Fruit fly (Drosophila melanogaster) whole organism, embryonic: ENCODE measurements around the gene CG1999.

Experiments
- Asciz ChIP-seq: fragments of 200-800 bp; sonication (Bioruptor generic); optimal IDR thresholded peaks from 2 replicates; lab custom pipeline; 2017; ENCODE audit warnings: missing biosample characterization, mild to moderate bottlenecking, missing genetic modification characterization, missing genetic modification reagents
- Bteb2 ChIP-seq: fragments of 200-800 bp; sonication (Bioruptor generic); optimal IDR thresholded peaks from 2 replicates; lab custom pipeline; 2016; ENCODE audit warnings: missing biosample characterization, missing genetic modification characterization
- CG10209 ChIP-seq: fragments of 200-800 bp; sonication (Bioruptor generic); optimal IDR thresholded peaks from 3 replicates; lab custom pipeline; 2017; ENCODE audit warnings: missing biosample characterization, mild to moderate bottlenecking, missing genetic modification characterization, missing genetic modification reagents
- CG10543 ChIP-seq: fragments of 200-800 bp; sonication (Bioruptor generic); optimal IDR thresholded peaks from 3 replicates; lab custom pipeline; 2017; ENCODE audit warnings: missing biosample characterization, mild to moderate bottlenecking, missing genetic modification characterization, moderate library complexity
- CG11723 ChIP-seq: fragments of 200-800 bp; sonication (Bioruptor generic); optimal IDR thresholded peaks from 2 replicates; lab custom pipeline; 2017; ENCODE audit warnings: missing biosample characterization, mild to moderate bottlenecking, missing genetic modification characterization
- CG12104 ChIP-seq: fragments of 200-800 bp; sonication (Bioruptor generic); optimal IDR thresholded peaks from 3 replicates; lab custom pipeline; 2016; ENCODE audit warnings: missing biosample characterization, missing genetic modification characterization
- CG12236 ChIP-seq: fragments of 200-800 bp; sonication (Bioruptor generic); optimal IDR thresholded peaks from 2 replicates; lab custom pipeline; 2016; ENCODE audit warnings: missing biosample characterization, missing genetic modification characterization
- CG12391 ChIP-seq: fragments of 200-800 bp; sonication (Bioruptor generic); optimal IDR thresholded peaks from 3 replicates; lab custom pipeline; 2018; ENCODE audit warnings: missing biosample characterization, mild to moderate bottlenecking, missing genetic modification characterization, moderate library complexity
- CG12769 ChIP-seq: fragments of 200-800 bp; sonication (Bioruptor generic); optimal IDR thresholded peaks from 2 replicates; lab custom pipeline; 2019; ENCODE audit warnings: missing biosample characterization, mild to moderate bottlenecking, missing genetic modification characterization, moderate library complexity
- CG13296 ChIP-seq: fragments of 200-800 bp; sonication (Bioruptor generic); optimal IDR thresholded peaks from 3 replicates; lab custom pipeline; 2018; ENCODE audit warnings: missing biosample characterization, mild to moderate bottlenecking, missing genetic modification characterization
- CG14014 ChIP-seq: fragments of 200-800 bp; sonication (Bioruptor generic); IDR thresholded peaks from 2 replicates; pipeline ENCODE4 v1.3.6; 2022; ENCODE audit warnings: missing biosample characterization, missing genetic modification characterization
- CG14667 ChIP-seq: fragments of 200-800 bp; sonication (Bioruptor generic); IDR thresholded peaks from 2 replicates; pipeline ENCODE4 v1.3.6; 2022; ENCODE audit warnings: missing biosample characterization, missing genetic modification characterization
- CG14965 ChIP-seq: fragments of 200-800 bp; sonication (Bioruptor generic); optimal IDR thresholded peaks from 2 replicates; lab custom pipeline; 2016; ENCODE audit warnings: missing biosample characterization, missing genetic modification characterization, borderline replicate concordance
- CG17802 ChIP-seq: fragments of 200-800 bp; sonication (Bioruptor generic); optimal IDR thresholded peaks from 2 replicates; lab custom pipeline; 2018; ENCODE audit warnings: missing biosample characterization, mild to moderate bottlenecking, missing genetic modification characterization, moderate library complexity
- CG1792 ChIP-seq: fragments of 200-800 bp; sonication (Bioruptor generic); optimal IDR thresholded peaks from 2 replicates; lab custom pipeline; 2016; ENCODE audit warnings: missing biosample characterization, missing genetic modification characterization
- CG18599 ChIP-seq: fragments of 200-800 bp; sonication (Bioruptor generic); optimal IDR thresholded peaks from 3 replicates; lab custom pipeline; 2017; ENCODE audit warnings: missing biosample characterization, missing genetic modification characterization, mild to moderate bottlenecking, moderate library complexity, missing genetic modification reagents
- CG2875 ChIP-seq: fragments of 200-800 bp; sonication (Bioruptor generic); optimal IDR thresholded peaks from 2 replicates; lab custom pipeline; 2017; ENCODE audit warnings: missing biosample characterization, mild to moderate bottlenecking, missing genetic modification characterization, missing genetic modification reagents
- CG2889 ChIP-seq: fragments of 200-800 bp; sonication (Bioruptor generic); IDR thresholded peaks from 3 replicates; pipeline ENCODE4 v1.3.6; 2022; ENCODE audit warnings: missing biosample characterization, missing genetic modification characterization
- CG32767 ChIP-seq: fragments of 200-800 bp; sonication (Bioruptor generic); IDR thresholded peaks from 2 replicates; pipeline ENCODE4 v1.3.6; 2022; ENCODE audit warnings: missing biosample characterization, missing genetic modification characterization
- CG4404 ChIP-seq: fragments of 200-800 bp; sonication (Bioruptor generic); IDR thresholded peaks from 2 replicates; pipeline ENCODE4 v1.3.6; 2022; ENCODE audit warnings: missing biosample characterization, missing genetic modification characterization
- CG8478 ChIP-seq: fragments of >200 bp; optimal IDR thresholded peaks from 2 replicates; lab custom pipeline; 2018
- CTCF ChIP-seq: fragments of 200-800 bp; sonication (Bioruptor generic); optimal IDR thresholded peaks from 2 replicates; lab custom pipeline; 2017; ENCODE audit warnings: missing biosample characterization, mild to moderate bottlenecking, missing genetic modification characterization, moderate library complexity
- Dfd ChIP-seq, 2 experiments: fragments of >200 bp; optimal IDR thresholded peaks; 2 replicates each; lab custom pipeline; 2017; ENCODE audit warnings: missing biosample characterization in 2 of 2, missing genetic modification characterization in 2 of 2
- Dp ChIP-seq: fragments of 200-800 bp; sonication (Bioruptor generic); optimal IDR thresholded peaks from 2 replicates; lab custom pipeline; 2018; ENCODE audit warnings: missing biosample characterization, mild to moderate bottlenecking, missing genetic modification characterization, moderate library complexity
- Dref ChIP-seq: fragments of 200-800 bp; sonication (Bioruptor generic); IDR thresholded peaks from 2 replicates; pipeline ENCODE4 v1.3.6; 2022; ENCODE audit warnings: missing biosample characterization, missing genetic modification characterization
- Ets65A ChIP-seq: fragments of 200-800 bp; sonication (Bioruptor generic); peaks from one replicate; lab custom pipeline; 2016; ENCODE audit warnings: missing biosample characterization, missing genetic modification characterization
- Fer3 ChIP-seq: fragments of 200-800 bp; sonication (Bioruptor generic); optimal IDR thresholded peaks from 2 replicates; lab custom pipeline; 2018; ENCODE audit warnings: missing biosample characterization, mild to moderate bottlenecking, missing genetic modification characterization, moderate library complexity
- Kr ChIP-seq: fragments of 200-800 bp; sonication (Bioruptor generic); optimal IDR thresholded peaks from 2 replicates; lab custom pipeline; 2017; ENCODE audit warnings: missing biosample characterization, mild to moderate bottlenecking, missing genetic modification characterization
- Mes4 ChIP-seq: fragments of 200-800 bp; sonication (Bioruptor generic); optimal IDR thresholded peaks from 2 replicates; lab custom pipeline; 2016; ENCODE audit warnings: missing biosample characterization, missing genetic modification characterization
- Scr ChIP-seq: fragments of 200-800 bp; sonication (Bioruptor generic); IDR thresholded peaks from 2 replicates; pipeline ENCODE4 v1.3.6; 2022; ENCODE audit warnings: missing biosample characterization, missing genetic modification characterization; ENCODE audit not compliant: partially characterized antibody
- Sox102F ChIP-seq: fragments of 200-800 bp; sonication (Bioruptor generic); optimal IDR thresholded peaks from 2 replicates; lab custom pipeline; 2018; ENCODE audit warnings: missing biosample characterization, mild to moderate bottlenecking, missing genetic modification characterization, moderate library complexity
- Spps ChIP-seq: fragments of 200-800 bp; sonication (Bioruptor generic); optimal IDR thresholded peaks from 2 replicates; lab custom pipeline; 2018; ENCODE audit warnings: missing biosample characterization, mild to moderate bottlenecking, missing genetic modification characterization
- YL-1 ChIP-seq: fragments of 200-800 bp; sonication (Bioruptor generic); optimal IDR thresholded peaks from 3 replicates; lab custom pipeline; 2017; ENCODE audit warnings: missing biosample characterization, mild to moderate bottlenecking, missing genetic modification characterization
- al ChIP-seq: fragments of 200-800 bp; sonication (Bioruptor generic); IDR thresholded peaks from 2 replicates; pipeline ENCODE4 v1.3.6; 2022; ENCODE audit warnings: missing biosample characterization, missing genetic modification characterization
- ara ChIP-seq: fragments of 200-800 bp; sonication (Bioruptor generic); IDR thresholded peaks from 2 replicates; pipeline ENCODE4 v1.3.6; 2022; ENCODE audit warnings: missing biosample characterization, missing genetic modification characterization
- bbx ChIP-seq: fragments of 200-800 bp; sonication (Bioruptor generic); IDR thresholded peaks from 2 replicates; pipeline ENCODE4 v1.3.6; 2022; ENCODE audit warnings: missing biosample characterization, missing genetic modification characterization; ENCODE audit not compliant: partially characterized antibody
- croc ChIP-seq: fragments of 200-800 bp; sonication (Bioruptor generic); conservative IDR thresholded peaks from 3 replicates; pipeline ENCODE4 v1.3.6; 2022; ENCODE audit warnings: missing biosample characterization, missing genetic modification characterization
- esg ChIP-seq: fragments of 200-800 bp; sonication (Bioruptor generic); conservative IDR thresholded peaks from 2 replicates; pipeline ENCODE4 v1.3.6; 2022; ENCODE audit warnings: missing biosample characterization, missing genetic modification characterization
- ftz-f1 ChIP-seq: fragments of 200-800 bp; sonication (Bioruptor generic); optimal IDR thresholded peaks from 2 replicates; lab custom pipeline; 2016; ENCODE audit warnings: missing biosample characterization, missing genetic modification characterization
- gcm2 ChIP-seq: fragments of 200-800 bp; sonication (Bioruptor generic); optimal IDR thresholded peaks from 2 replicates; lab custom pipeline; 2016; ENCODE audit warnings: missing biosample characterization, missing genetic modification characterization
- grn ChIP-seq: fragments of 200-800 bp; sonication (Bioruptor generic); optimal IDR thresholded peaks from 3 replicates; lab custom pipeline; 2017; ENCODE audit warnings: missing biosample characterization, missing genetic modification characterization
- hb ChIP-seq: fragments of 200-800 bp; sonication (Bioruptor generic); IDR thresholded peaks from 3 replicates; pipeline ENCODE4 v1.3.6; 2022; ENCODE audit warnings: missing biosample characterization, missing genetic modification characterization; ENCODE audit not compliant: partially characterized antibody
- her ChIP-seq: fragments of 200-800 bp; sonication (Bioruptor generic); optimal IDR thresholded peaks from 2 replicates; lab custom pipeline; 2016; ENCODE audit warnings: missing biosample characterization, missing genetic modification characterization
- insv ChIP-seq, 2 experiments: fragments of 200-800 bp; sonication (Bioruptor generic); optimal IDR thresholded peaks; 3 replicates each; lab custom pipeline; 2016 to 2018; ENCODE audit warnings: missing biosample characterization in 2 of 2, missing genetic modification characterization in 2 of 2
- jigr1 ChIP-seq: fragments of 200-800 bp; sonication (Bioruptor generic); IDR thresholded peaks from 3 replicates; pipeline ENCODE4 v1.3.6; 2022; ENCODE audit warnings: missing biosample characterization, missing genetic modification characterization
- kni ChIP-seq: fragments of 200-800 bp; sonication (Bioruptor generic); optimal IDR thresholded peaks from 3 replicates; lab custom pipeline; 2017; ENCODE audit warnings: mild to moderate bottlenecking, missing biosample characterization, missing genetic modification reagents, missing genetic modification characterization
- knrl ChIP-seq: fragments of 200-800 bp; sonication (Bioruptor generic); IDR thresholded peaks from 3 replicates; pipeline ENCODE4 v1.3.6; 2022; ENCODE audit warnings: missing biosample characterization, missing genetic modification characterization; ENCODE audit not compliant: partially characterized antibody
- luna ChIP-seq: fragments of 200-800 bp; sonication (Bioruptor generic); optimal IDR thresholded peaks from 2 replicates; lab custom pipeline; 2016; ENCODE audit warnings: missing biosample characterization, missing genetic modification characterization
- pita ChIP-seq: fragments of 200-800 bp; sonication (Bioruptor generic); optimal IDR thresholded peaks from 2 replicates; lab custom pipeline; 2017; ENCODE audit warnings: missing biosample characterization, mild to moderate bottlenecking, missing genetic modification characterization
- tna ChIP-seq: fragments of 200-800 bp; sonication (Bioruptor generic); IDR thresholded peaks from 2 replicates; pipeline ENCODE4 v1.3.6; 2022; ENCODE audit warnings: missing biosample characterization, missing genetic modification characterization; ENCODE audit not compliant: partially characterized antibody
- trem ChIP-seq: fragments of 200-800 bp; optimal IDR thresholded peaks from 3 replicates; lab custom pipeline; 2019; ENCODE audit warnings: missing biosample characterization, mild to moderate bottlenecking, missing genetic modification characterization, moderate library complexity
- wdn ChIP-seq: fragments of 200-800 bp; sonication (Bioruptor generic); IDR thresholded peaks from 2 replicates; pipeline ENCODE4 v1.3.6; 2022; ENCODE audit warnings: missing biosample characterization, missing genetic modification characterization

The CG1999 gene

DNA sequence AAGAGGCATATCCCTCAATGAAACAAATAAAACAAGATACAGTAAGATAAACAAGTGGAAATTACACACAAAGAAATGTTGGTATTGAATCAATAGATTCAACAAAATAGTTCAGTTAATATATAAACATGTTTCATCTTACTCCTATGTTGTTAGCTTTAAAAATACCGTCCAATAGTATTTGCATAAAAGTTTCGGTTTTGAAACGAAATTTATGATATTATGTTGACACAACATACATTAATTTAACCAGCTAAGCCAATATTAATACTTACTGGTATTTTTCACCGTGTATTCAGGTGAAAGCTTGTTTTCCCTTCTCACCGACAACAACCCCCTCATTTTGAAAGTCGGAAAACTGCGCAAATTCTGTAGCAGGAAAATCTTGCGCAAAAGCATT, 20.1 kb upstream of the CG1999 start:
- peak; percentile 45 for TF ChIP-seq CG10543
- peak; percentile 13 for TF ChIP-seq YL-1
- peak; percentile 77 for TF ChIP-seq Fer3 (tag; lab: Kevin White, UChicago)
- no peak for TF ChIP-seq CG12236 (GFP tag; lab: Kevin White, UChicago)
- TF ChIP-seq pita (GFP tag; lab: Kevin White, UChicago) = no peak
- TF ChIP-seq CG8478 = no peak
- TF ChIP-seq Dp = no peak
- TF ChIP-seq CG1792 (GFP tag; lab: Kevin White, UChicago) = no peak
- peak; percentile 26 for TF ChIP-seq luna
- peak; percentile 79 for TF ChIP-seq CG18599 (GFP tag; lab: Kevin White, UChicago)
- peak; percentile 40; the same call in 1 of the 2 replicates for TF ChIP-seq esg (GFP tag; lab: Robert Waterston, UW)
- TF ChIP-seq her = peak; percentile 29
- TF ChIP-seq tna (GFP tag; lab: Robert Waterston, UW) = no peak
- no peak for TF ChIP-seq CG4404 (GFP tag; lab: Robert Waterston, UW)
- TF ChIP-seq jigr1 = no peak
- TF ChIP-seq wdn = no peak
- TF ChIP-seq CG32767 (GFP tag; lab: Robert Waterston, UW) = 0 out of 2 replicates have a peak, but pooled peaks have one; percentile 12
- TF ChIP-seq CG13296 (GFP tag; lab: Kevin White, UChicago) = peak; percentile 66
- TF ChIP-seq al (GFP tag; lab: Robert Waterston, UW) = 0 out of 2 replicates have a peak, but pooled peaks have one; percentile 11
- TF ChIP-seq Asciz (GFP tag; lab: Kevin White, UChicago) = peak; percentile 55
- TF ChIP-seq gcm2 (GFP tag; lab: Kevin White, UChicago) = no peak
- TF ChIP-seq Sox102F (GFP tag; lab: Kevin White, UChicago) = peak; percentile 80
- TF ChIP-seq CG2875 (GFP tag; lab: Kevin White, UChicago) = peak; percentile 63
- no peak for TF ChIP-seq insv (GFP tag; optimal IDR thresholded peaks at IDR 0.05; lab: Kevin White, UChicago)
- TF ChIP-seq CG14014 (GFP tag; lab: Robert Waterston, UW) = no peak
- TF ChIP-seq CG10209 (GFP tag; lab: Kevin White, UChicago) = peak; percentile 61
- TF ChIP-seq CG12769 = peak; percentile 76
- no peak for TF ChIP-seq kni
- no peak for TF ChIP-seq CG2889 (GFP tag; lab: Robert Waterston, UW)
- no peak for TF ChIP-seq Kr
- TF ChIP-seq croc (GFP tag; lab: Robert Waterston, UW) = 0 out of 3 replicates have a peak, but pooled peaks have one; percentile 27
- TF ChIP-seq CG12104 (GFP tag; lab: Kevin White, UChicago) = peak; percentile 36
- TF ChIP-seq CTCF (GFP tag; lab: Kevin White, UChicago) = no peak
- no peak for TF ChIP-seq Dfd (GFP tag; optimal IDR thresholded peaks at IDR 0.05; lab: Kevin White, UChicago)
- no peak for TF ChIP-seq bbx (GFP tag; lab: Robert Waterston, UW)
- peak; percentile 35 for TF ChIP-seq Spps (tag; lab: Kevin White, UChicago)
- TF ChIP-seq CG11723 (GFP tag; lab: Kevin White, UChicago) = peak; percentile 37
- no peak for TF ChIP-seq hb (GFP tag; lab: Robert Waterston, UW)
- TF ChIP-seq ftz-f1 (GFP tag; lab: Kevin White, UChicago) = no peak
- no peak for TF ChIP-seq knrl (GFP tag; lab: Robert Waterston, UW)
- no peak for TF ChIP-seq ara (GFP tag; lab: Robert Waterston, UW)
- no peak for TF ChIP-seq Scr (GFP tag; lab: Robert Waterston, UW)
- peak; percentile 44 for TF ChIP-seq Bteb2 (GFP tag; lab: Kevin White, UChicago)
- TF ChIP-seq CG14965 (GFP tag; lab: Kevin White, UChicago) = peak; percentile 6
- peak; percentile 47 for TF ChIP-seq grn (GFP tag; lab: Kevin White, UChicago)
- TF ChIP-seq CG17802 (tag; lab: Kevin White, UChicago) = no peak
- TF ChIP-seq Dref (GFP tag; lab: Robert Waterston, UW) = no peak
- TF ChIP-seq CG12391 (tag; lab: Kevin White, UChicago) = peak; percentile 68
- peak; percentile 4 for TF ChIP-seq Ets65A (GFP tag; lab: Kevin White, UChicago)
- TF ChIP-seq trem = peak; percentile 23
- no peak for TF ChIP-seq Mes4 (GFP tag; lab: Kevin White, UChicago)
- no peak for TF ChIP-seq CG14667
